Worm (Caenorhabditis elegans): ENCODE results near the gene ndg-4.
A peak's percentile ranks its signal among the peaks of the same experiment; 100 is the strongest.

ndg-4 gene

DNA sequence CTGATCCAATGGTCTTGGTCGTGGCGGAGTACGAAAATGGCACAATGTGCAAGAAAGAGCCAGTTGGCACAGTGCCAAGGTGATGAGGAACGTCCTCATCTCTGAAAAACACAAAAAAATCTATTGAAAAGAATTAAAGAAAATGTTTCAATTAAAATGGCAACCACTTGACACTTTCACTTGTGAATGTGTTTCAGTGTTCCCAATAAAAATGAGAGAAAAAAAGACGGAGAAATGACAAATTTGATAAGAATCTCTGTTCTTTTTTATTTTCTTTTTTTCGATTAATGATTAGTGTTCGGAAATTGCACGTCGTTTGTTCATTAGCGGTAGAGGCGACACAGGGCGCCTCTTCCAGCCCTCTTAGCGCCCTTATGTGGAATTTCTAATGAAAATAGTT is at the start of gene ndg-4:
Gene ndg-4, minus strand, starts transcription at position 101 of the 400 bp plus-strand sequence.
- TF ChIP-seq unc-86 (tag; optimal IDR thresholded peaks at IDR 0.05) = no peak
- no peak for TF ChIP-seq C38D4.7 (GFP tag; optimal IDR thresholded peaks at IDR 0.05)
- TF ChIP-seq ref-2 (tag; optimal IDR thresholded peaks at IDR 0.05) = no peak
- TF ChIP-seq nhr-11 (tag; optimal IDR thresholded peaks at IDR 0.05) = no peak
- TF ChIP-seq T23F11.4 (GFP tag; optimal IDR thresholded peaks at IDR 0.05) = no peak
- TF ChIP-seq pha-2 (tag; optimal IDR thresholded peaks at IDR 0.05) = no peak
- no peak for TF ChIP-seq lin-11 (tag; optimal IDR thresholded peaks at IDR 0.05)
- TF ChIP-seq nhr-232 (tag; optimal IDR thresholded peaks at IDR 0.05) = no peak
- no peak for TF ChIP-seq pros-1 (tag; optimal IDR thresholded peaks at IDR 0.05)

ce11 chrIII:4515173-4515572 is 48.0 kb upstream of the ndg-4 start:
- peak; percentile 19 for TF ChIP-seq nfya-1 (tag; optimal IDR thresholded peaks at IDR 0.05)
- no peak for TF ChIP-seq lim-6 (tag; optimal IDR thresholded peaks at IDR 0.05)
- no peak for TF ChIP-seq madf-2 (tag; optimal IDR thresholded peaks at IDR 0.05)
- TF ChIP-seq unc-42 (tag; optimal IDR thresholded peaks at IDR 0.05) = peak; percentile 72
- no peak for TF ChIP-seq hlh-15 (tag; optimal IDR thresholded peaks at IDR 0.05)
- TF ChIP-seq ceh-31 (tag; optimal IDR thresholded peaks at IDR 0.05) = peak; percentile 56
- no peak for TF ChIP-seq ceh-19 (GFP tag; optimal IDR thresholded peaks at IDR 0.05)
- no peak for TF ChIP-seq T23F11.4 (GFP tag; optimal IDR thresholded peaks at IDR 0.05)

- peak; percentile 5 for TF ChIP-seq ceh-34 (tag; optimal IDR thresholded peaks at IDR 0.05)
- peak; percentile 0 for TF ChIP-seq ceh-14 (tag; optimal IDR thresholded peaks at IDR 0.05)
- no peak for TF ChIP-seq pros-1 (tag; optimal IDR thresholded peaks at IDR 0.05)
- peak; percentile 63 for TF ChIP-seq hlh-30 (tag; optimal IDR thresholded peaks at IDR 0.05; ENCODE audit: insufficient read depth)
- no peak for TF ChIP-seq sox-2 (GFP tag; IDR thresholded peaks at IDR 0.05)
- TF ChIP-seq fax-1 (tag; optimal IDR thresholded peaks at IDR 0.05) = no peak
- no peak for TF ChIP-seq nhr-232 (tag; optimal IDR thresholded peaks at IDR 0.05)
- no peak for TF ChIP-seq unc-55 (GFP tag; optimal IDR thresholded peaks at IDR 0.05)
- no peak for TF ChIP-seq gmeb-2 (tag; optimal IDR thresholded peaks at IDR 0.05)
- TF ChIP-seq hlh-6 (tag; optimal IDR thresholded peaks at IDR 0.05) = no peak
- TF ChIP-seq nhr-11 (tag; optimal IDR thresholded peaks at IDR 0.05) = no peak
- no peak for TF ChIP-seq ceh-24 (tag; optimal IDR thresholded peaks at IDR 0.05)
- peak; percentile 65 for TF ChIP-seq ceh-31 (tag; optimal IDR thresholded peaks at IDR 0.05)
- no peak for TF ChIP-seq ceh-22 (tag; optimal IDR thresholded peaks at IDR 0.05)
- peak; percentile 46 for TF ChIP-seq unc-42 (tag; optimal IDR thresholded peaks at IDR 0.05)
- TF ChIP-seq pha-2 (tag; optimal IDR thresholded peaks at IDR 0.05) = no peak
- no peak for TF ChIP-seq unc-3 (GFP tag; conservative IDR thresholded peaks at IDR 0.05)
- no peak for TF ChIP-seq unc-3 (tag; optimal IDR thresholded peaks at IDR 0.05)
- TF ChIP-seq ttx-3 (tag; optimal IDR thresholded peaks at IDR 0.05) = no peak
Measured at ce11 chrIII:4513926-4514325, 46.7 kb upstream of the ndg-4 start.

DNA sequence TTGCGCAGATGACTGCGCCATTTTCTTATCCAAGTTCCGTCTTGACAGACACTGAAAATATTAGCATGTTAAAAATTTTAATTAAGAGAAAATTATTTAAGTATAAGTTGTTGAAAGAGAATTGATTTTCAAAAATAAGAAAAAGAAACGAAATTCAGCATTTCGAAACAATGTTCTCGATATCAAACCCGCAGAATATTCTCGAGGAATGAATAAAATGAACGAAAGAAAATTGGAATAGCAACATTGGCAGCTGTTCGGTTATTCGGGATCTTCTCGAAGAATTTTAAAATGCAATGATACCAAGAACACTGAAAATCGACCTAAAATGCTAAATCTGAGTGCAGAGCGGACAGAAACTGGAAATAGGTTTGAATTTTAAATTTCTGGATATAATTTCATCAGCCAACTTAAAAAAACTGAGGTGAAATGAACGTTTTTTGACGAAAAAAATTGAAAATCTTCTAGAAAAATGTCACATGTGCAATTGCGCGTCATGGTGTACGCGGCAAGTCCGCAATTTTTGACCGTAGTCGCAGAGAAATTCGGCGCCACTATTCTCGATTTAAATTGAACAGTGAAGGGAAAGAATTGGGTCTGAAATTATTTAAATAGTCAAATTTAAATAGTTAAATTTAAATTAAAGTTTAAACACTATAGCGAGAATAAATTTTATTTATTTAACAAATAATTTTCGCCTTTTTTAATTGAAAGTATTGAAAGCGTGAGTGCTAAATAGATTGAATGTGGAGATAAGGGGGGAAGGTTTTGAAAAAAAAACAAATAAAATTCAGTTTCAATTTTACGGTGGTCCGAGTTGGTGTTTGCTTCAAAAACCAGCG is 41.1 kb upstream of the ndg-4 start, which contains the start of the genes cct-5 and F25F2.1:
Gene cct-5, minus strand, starts transcription at position 51 of the 842 bp plus-strand sequence.
Gene F25F2.1, plus strand, starts transcription at position 792 of the 842 bp plus-strand sequence.
- TF ChIP-seq eyg-1 (tag; optimal IDR thresholded peaks at IDR 0.05) = no peak
- TF ChIP-seq fkh-6 (tag; optimal IDR thresholded peaks at IDR 0.05) = no peak
- no peak for TF ChIP-seq fax-1 (tag; optimal IDR thresholded peaks at IDR 0.05)
- TF ChIP-seq hlh-30 (tag; optimal IDR thresholded peaks at IDR 0.05; ENCODE audit: insufficient read depth) = peak; percentile 40
- peak; percentile 4 for TF ChIP-seq ceh-31 (tag; optimal IDR thresholded peaks at IDR 0.05)
- TF ChIP-seq rnt-1 (tag; optimal IDR thresholded peaks at IDR 0.05) = peak; percentile 38
- peak; percentile 0 for TF ChIP-seq K09A11.1 (tag; optimal IDR thresholded peaks at IDR 0.05; ENCODE audit: insufficient read depth)
- peak; percentile 2 for TF ChIP-seq pax-1 (tag; optimal IDR thresholded peaks at IDR 0.05)
- TF ChIP-seq nfya-1 (tag; optimal IDR thresholded peaks at IDR 0.05) = peak; percentile 60
- no peak for TF ChIP-seq unc-55 (GFP tag; optimal IDR thresholded peaks at IDR 0.05)
- TF ChIP-seq pat-9 (tag; optimal IDR thresholded peaks at IDR 0.05) = peak; percentile 32
